Worm (Caenorhabditis elegans) whole organism, young adult: ENCODE data around the gene srbc-23.

Source experiments
- Y56A3A.18 ChIP-seq: fragments of 200-800 bp; sonication (Bioruptor generic); IDR thresholded peaks from 2 replicates; pipeline ENCODE4 v1.3.6; 2022; ENCODE audit warnings: missing genetic modification reagents, missing genetic modification characterization, missing compliant biosample characterization
- atf-7 ChIP-seq: sonication (generic microtip); optimal IDR thresholded peaks from 2 replicates; lab custom pipeline; 2017; ENCODE audit warnings: mild to moderate bottlenecking, missing genetic modification characterization, missing compliant biosample characterization
- hlh-26 ChIP-seq: fragments of 200-800 bp; sonication (Bioruptor generic); conservative IDR thresholded peaks from 2 replicates; pipeline ENCODE4 v1.3.6; 2022; ENCODE audit warnings: missing genetic modification reagents, missing genetic modification characterization, missing compliant biosample characterization
- let-607 ChIP-seq, 2 experiments: fragments of 200-800 bp in 1 of 2; sonication (Bioruptor generic) in 1 of 2; sonication (generic microtip) in 1 of 2; optimal IDR thresholded peaks; 2 replicates each; lab custom pipeline; 2016 to 2018; ENCODE audit warnings: mild to moderate bottlenecking in 2 of 2, missing compliant biosample characterization in 2 of 2, missing genetic modification characterization in 2 of 2, moderate library complexity in 2 of 2, missing genotype in 1 of 2
- snpc-4 ChIP-seq, 5 experiments: fragments of 150-350 bp in 1 of 5; sonication (generic microtip) in 4 of 5; optimal IDR thresholded peaks; 2 replicates each; lab custom pipeline; 2014 to 2018; ENCODE audit warnings: missing genetic modification characterization in 5 of 5, missing biosample characterization in 3 of 5, antibody characterized with exemption in 2 of 5, mild to moderate bottlenecking in 2 of 5, missing compliant biosample characterization in 2 of 5, missing genotype in 2 of 5, moderate library complexity in 2 of 5, missing genetic modification reagents in 1 of 5

DNA sequence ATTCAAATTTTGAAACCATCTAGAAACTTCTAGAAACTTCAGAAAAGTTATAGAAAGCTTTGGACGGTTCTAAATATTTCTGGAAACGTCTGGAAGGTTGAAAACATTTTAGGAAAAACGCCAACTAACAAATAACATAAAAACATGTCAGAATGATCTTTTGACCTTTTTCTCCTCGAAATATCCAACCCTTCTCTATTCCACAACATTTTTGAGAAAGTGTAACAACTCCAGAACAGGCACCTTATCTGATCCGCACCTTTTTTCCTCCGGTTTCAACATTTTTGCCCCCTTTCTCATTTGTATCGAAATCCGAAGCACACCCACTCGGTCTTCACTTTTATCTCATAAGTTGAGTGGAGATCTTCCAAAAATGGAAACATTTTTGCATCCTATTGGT lies 43.0 kb upstream of the srbc-23 start, which contains the start of gene F22F7.3:
- TF ChIP-seq snpc-4 (GFP tag; optimal IDR thresholded peaks at IDR 0.05; lab: Kevin White, UChicago) (no peak), snpc-4 (tag; optimal IDR thresholded peaks at IDR 0.05; lab: Kevin White, UChicago) (no peak), let-607 (tag; optimal IDR thresholded peaks at IDR 0.05; lab: Kevin White, UChicago) (no peak), atf-7 (tag; lab: Kevin White, UChicago) (no peak), hlh-26 (no peak), Y56A3A.18 (GFP tag; lab: Robert Waterston, UW) (no peak)
